Worm (Caenorhabditis elegans) whole organism, L3 larva: ENCODE data around the gene lact-1.

Source experiments
- egl-27 ChIP-seq: sonication (generic microtip); optimal IDR thresholded peaks from 4 replicates; lab custom pipeline; 2017; ENCODE audit warnings: missing biosample characterization, missing genetic modification reagents, missing genetic modification characterization
- fkh-10 ChIP-seq: sonication (generic microtip); optimal IDR thresholded peaks from 2 replicates; lab custom pipeline; 2017; ENCODE audit warnings: missing biosample characterization, missing genetic modification reagents, missing genetic modification characterization
- nhr-25 ChIP-seq: sonication (generic microtip); optimal IDR thresholded peaks from 2 replicates; lab custom pipeline; 2017; ENCODE audit warnings: missing biosample characterization, missing genetic modification characterization
- pha-4 ChIP-seq: fragments of 150-350 bp; optimal IDR thresholded peaks from 2 replicates; lab custom pipeline; 2014; ENCODE audit warnings: missing biosample characterization, missing genetic modification reagents, missing genetic modification characterization
- skn-1 ChIP-seq: fragments of 150-350 bp; optimal IDR thresholded peaks from 2 replicates; lab custom pipeline; 2014; ENCODE audit warnings: missing biosample characterization, missing genetic modification characterization

ce11 chrX:7283136-7283535 is 23.0 kb upstream of the lact-1 start:
- TF ChIP-seq egl-27 (tag; lab: Kevin White, UChicago) (no peak), skn-1 (tag; lab: Kevin White, UChicago) (no peak), fkh-10 (GFP tag; lab: Kevin White, UChicago) (no peak), nhr-25 (no peak), pha-4 (tag; lab: Kevin White, UChicago) (no peak)
